Worm (Caenorhabditis elegans) whole organism, young adult: ENCODE measurements around the gene Y66C5A.1.

Experiments
- B0336.3 ChIP-seq: fragments of 200-800 bp; sonication (Bioruptor generic); IDR thresholded peaks from 2 replicates; pipeline ENCODE4 v1.3.6; 2022; ENCODE audit warnings: missing genetic modification characterization, missing compliant biosample characterization
- C17E4.6 ChIP-seq: fragments of 200-800 bp; sonication (Bioruptor generic); IDR thresholded peaks from 2 replicates; pipeline ENCODE4 v1.3.6; 2022; ENCODE audit warnings: missing genetic modification reagents, missing genetic modification characterization, missing compliant biosample characterization
- D2030.7 ChIP-seq: fragments of 200-800 bp; sonication (Bioruptor generic); IDR thresholded peaks from 2 replicates; pipeline ENCODE4 v1.3.6; 2022; ENCODE audit warnings: missing genetic modification reagents, missing genetic modification characterization, missing compliant biosample characterization
- F55B11.4 ChIP-seq: sonication (generic microtip); optimal IDR thresholded peaks from 2 replicates; lab custom pipeline; 2016; ENCODE audit warnings: missing compliant biosample characterization, missing genetic modification characterization, borderline replicate concordance; ENCODE audit not compliant: insufficient read depth
- F57A8.1 ChIP-seq: fragments of 200-800 bp; sonication (Bioruptor generic); optimal IDR thresholded peaks from 2 replicates; lab custom pipeline; 2018; ENCODE audit warnings: mild to moderate bottlenecking, missing genetic modification characterization, moderate library complexity, missing compliant biosample characterization
- K11D2.4 ChIP-seq: fragments of 200-800 bp; sonication (Bioruptor generic); IDR thresholded peaks from 2 replicates; pipeline ENCODE4 v1.3.6; 2022; ENCODE audit warnings: missing genetic modification reagents, missing genetic modification characterization, missing compliant biosample characterization
- T26A5.8 ChIP-seq: sonication (generic microtip); optimal IDR thresholded peaks from 2 replicates; lab custom pipeline; 2016; ENCODE audit warnings: missing genetic modification characterization, missing compliant biosample characterization
- Y53F4B.3 ChIP-seq: fragments of 200-800 bp; sonication (Bioruptor generic); IDR thresholded peaks from 2 replicates; pipeline ENCODE4 v1.3.6; 2022; ENCODE audit warnings: missing genetic modification reagents, missing genetic modification characterization, missing compliant biosample characterization
- Y67H2A.10 ChIP-seq: fragments of 200-800 bp; sonication (Bioruptor generic); conservative IDR thresholded peaks from 2 replicates; pipeline ENCODE4 v1.3.6; 2022; ENCODE audit warnings: missing genetic modification reagents, missing genetic modification characterization, missing compliant biosample characterization
- Y79H2A.3 ChIP-seq: fragments of 200-800 bp; sonication (Bioruptor generic); conservative IDR thresholded peaks from 2 replicates; pipeline ENCODE4 v1.3.6; 2022; ENCODE audit warnings: missing genetic modification reagents, missing genetic modification characterization, missing compliant biosample characterization
- ZK185.1 ChIP-seq: sonication (generic microtip); optimal IDR thresholded peaks from 2 replicates; lab custom pipeline; 2016; ENCODE audit warnings: mild to moderate bottlenecking, missing genetic modification characterization, missing compliant biosample characterization; ENCODE audit not compliant: poor library complexity, severe bottlenecking
- akir-1 ChIP-seq: fragments of 200-800 bp; sonication (Bioruptor generic); optimal IDR thresholded peaks from 2 replicates; lab custom pipeline; 2018; ENCODE audit warnings: mild to moderate bottlenecking, missing genetic modification characterization, moderate library complexity, missing compliant biosample characterization
- atf-7 ChIP-seq: sonication (generic microtip); optimal IDR thresholded peaks from 2 replicates; lab custom pipeline; 2017; ENCODE audit warnings: mild to moderate bottlenecking, missing genetic modification characterization, missing compliant biosample characterization
- bed-1 ChIP-seq: fragments of 200-800 bp; sonication (Bioruptor generic); IDR thresholded peaks from 2 replicates; pipeline ENCODE4 v1.3.6; 2022; ENCODE audit warnings: missing genetic modification reagents, missing genetic modification characterization, missing compliant biosample characterization
- ccch-3 ChIP-seq: fragments of 200-800 bp; sonication (Bioruptor generic); optimal IDR thresholded peaks from 2 replicates; lab custom pipeline; 2018; ENCODE audit warnings: mild to moderate bottlenecking, missing genetic modification characterization, missing compliant biosample characterization
- cebp-1 ChIP-seq, 2 experiments: fragments of 200-800 bp in 1 of 2; sonication (Bioruptor generic) in 1 of 2; sonication (generic microtip) in 1 of 2; IDR thresholded peaks in 1 of 2; optimal IDR thresholded peaks in 1 of 2; 2 replicates each; pipeline versions ENCODE4 v1.3.6 to Lab custom; 2017 to 2022; ENCODE audit warnings: missing compliant biosample characterization in 2 of 2, missing genetic modification characterization in 2 of 2, mild to moderate bottlenecking in 1 of 2, missing genetic modification reagents in 1 of 2, moderate library complexity in 1 of 2
- ceh-100 ChIP-seq: fragments of 200-800 bp; sonication (Bioruptor generic); IDR thresholded peaks from 2 replicates; pipeline ENCODE4 v1.3.6; 2022; ENCODE audit warnings: missing genetic modification reagents, missing genetic modification characterization, missing compliant biosample characterization
- ceh-58 ChIP-seq: fragments of 200-800 bp; sonication (Bioruptor generic); IDR thresholded peaks from 2 replicates; pipeline ENCODE4 v1.3.6; 2022; ENCODE audit warnings: missing genetic modification characterization, missing compliant biosample characterization
- ceh-79 ChIP-seq: sonication (generic microtip); optimal IDR thresholded peaks from 2 replicates; lab custom pipeline; 2017; ENCODE audit warnings: mild to moderate bottlenecking, missing genetic modification characterization, missing compliant biosample characterization
- egl-18 ChIP-seq: fragments of 200-800 bp; sonication (Bioruptor generic); IDR thresholded peaks from 2 replicates; pipeline ENCODE4 v1.3.6; 2022; ENCODE audit warnings: missing genetic modification reagents, missing genetic modification characterization, missing compliant biosample characterization
- egl-44 ChIP-seq: fragments of 200-800 bp; sonication (Bioruptor generic); IDR thresholded peaks from 2 replicates; pipeline ENCODE4 v1.3.6; 2022; ENCODE audit warnings: missing genetic modification reagents, missing genetic modification characterization, missing compliant biosample characterization
- hmg-1.2 ChIP-seq: fragments of 200-800 bp; sonication (Bioruptor generic); IDR thresholded peaks from 2 replicates; pipeline ENCODE4 v1.3.6; 2022; ENCODE audit warnings: missing genetic modification reagents, missing genetic modification characterization, missing compliant biosample characterization
- hmg-20 ChIP-seq: fragments of 200-800 bp; sonication (Bioruptor generic); IDR thresholded peaks from 2 replicates; pipeline ENCODE4 v1.3.6; 2022; ENCODE audit warnings: missing genetic modification reagents, missing genetic modification characterization, missing compliant biosample characterization
- hsf-1 ChIP-seq: fragments of 200-800 bp; sonication (Bioruptor generic); IDR thresholded peaks from 2 replicates; pipeline ENCODE4 v1.3.6; 2022; ENCODE audit warnings: missing genetic modification reagents, missing genetic modification characterization, missing compliant biosample characterization
- let-607 ChIP-seq, 2 experiments: fragments of 200-800 bp in 1 of 2; sonication (Bioruptor generic) in 1 of 2; sonication (generic microtip) in 1 of 2; optimal IDR thresholded peaks; 2 replicates each; lab custom pipeline; 2016 to 2018; ENCODE audit warnings: mild to moderate bottlenecking in 2 of 2, missing compliant biosample characterization in 2 of 2, missing genetic modification characterization in 2 of 2, moderate library complexity in 2 of 2, missing genotype in 1 of 2
- lin-26 ChIP-seq: fragments of 200-800 bp; sonication (Bioruptor generic); IDR thresholded peaks from 2 replicates; pipeline ENCODE4 v1.3.6; 2022; ENCODE audit warnings: missing genetic modification reagents, missing genetic modification characterization, missing compliant biosample characterization
- lin-40 ChIP-seq: sonication (generic microtip); optimal IDR thresholded peaks from 2 replicates; lab custom pipeline; 2016; ENCODE audit warnings: missing genetic modification characterization, mild to moderate bottlenecking, missing compliant biosample characterization, missing genotype, missing genetic modification reagents
- lsl-1 ChIP-seq: fragments of 200-800 bp; sonication (Bioruptor generic); optimal IDR thresholded peaks from 2 replicates; lab custom pipeline; 2018; ENCODE audit warnings: mild to moderate bottlenecking, missing genetic modification characterization, moderate library complexity, missing compliant biosample characterization
- madf-6 ChIP-seq: fragments of 200-800 bp; sonication (Bioruptor generic); IDR thresholded peaks from 2 replicates; pipeline ENCODE4 v1.3.6; 2022; ENCODE audit warnings: missing genetic modification reagents, missing genetic modification characterization, missing compliant biosample characterization
- mel-28 ChIP-seq: sonication (generic microtip); optimal IDR thresholded peaks from 2 replicates; lab custom pipeline; 2016; ENCODE audit warnings: borderline replicate concordance, mild to moderate bottlenecking, missing genetic modification characterization, missing compliant biosample characterization
- mxl-1 ChIP-seq: sonication (generic microtip); optimal IDR thresholded peaks from 2 replicates; lab custom pipeline; 2016; ENCODE audit warnings: missing genetic modification characterization, missing compliant biosample characterization
- nfya-1 ChIP-seq: sonication (generic microtip); optimal IDR thresholded peaks from 2 replicates; lab custom pipeline; 2017; ENCODE audit warnings: antibody characterized with exemption, missing compliant biosample characterization, missing genetic modification characterization, borderline replicate concordance; ENCODE audit not compliant: insufficient read depth
- repo-1 ChIP-seq: sonication (generic microtip); optimal IDR thresholded peaks from 2 replicates; lab custom pipeline; 2017; ENCODE audit warnings: mild to moderate bottlenecking, missing genetic modification characterization, missing compliant biosample characterization
- snpc-1.3 ChIP-seq: sonication (generic microtip); optimal IDR thresholded peaks from 2 replicates; lab custom pipeline; 2017; ENCODE audit warnings: missing genetic modification characterization, mild to moderate bottlenecking, missing compliant biosample characterization, antibody characterized with exemption, moderate library complexity, missing genotype, missing genetic modification reagents; ENCODE audit not compliant: insufficient read depth
- tlf-1 ChIP-seq: fragments of 200-800 bp; sonication (Bioruptor generic); optimal IDR thresholded peaks from 2 replicates; lab custom pipeline; 2018; ENCODE audit warnings: mild to moderate bottlenecking, missing genetic modification characterization, missing compliant biosample characterization
- unc-62 ChIP-seq: fragments of 150-350 bp; optimal IDR thresholded peaks from 2 replicates; lab custom pipeline; 2014; ENCODE audit warnings: missing biosample characterization, missing genetic modification reagents, missing genetic modification characterization
- xnd-1 ChIP-seq: sonication (generic microtip); optimal IDR thresholded peaks from 2 replicates; lab custom pipeline; 2016; ENCODE audit warnings: missing genotype, missing genetic modification reagents, missing genetic modification characterization, missing compliant biosample characterization
- zim-3 ChIP-seq: sonication (generic microtip); optimal IDR thresholded peaks from 2 replicates; lab custom pipeline; 2017; ENCODE audit warnings: mild to moderate bottlenecking, missing genetic modification characterization, moderate library complexity, missing compliant biosample characterization
- ztf-28 ChIP-seq: fragments of 200-800 bp; sonication (Bioruptor generic); IDR thresholded peaks from 2 replicates; pipeline ENCODE4 v1.3.6; 2022; ENCODE audit warnings: missing genetic modification reagents, missing genetic modification characterization, missing compliant biosample characterization

The Y66C5A.1 gene

ce11 chrX:14487832-14488231 lies 32.5 kb upstream of the Y66C5A.1 start:
- TF ChIP-seq ceh-58 (GFP tag; lab: Robert Waterston, UW) (no peak), bed-1 (GFP tag; lab: Robert Waterston, UW) (no peak), atf-7 (tag; lab: Kevin White, UChicago) (no peak), lin-40 (tag; lab: Kevin White, UChicago) (no peak), B0336.3 (GFP tag; lab: Robert Waterston, UW) (no peak), D2030.7 (GFP tag; lab: Robert Waterston, UW) (no peak), ztf-28 (GFP tag; lab: Robert Waterston, UW) (no peak), hsf-1 (GFP tag; lab: Robert Waterston, UW) (no peak), T26A5.8 (tag; lab: Kevin White, UChicago) (no peak), Y79H2A.3 (no peak), hmg-20 (GFP tag; lab: Robert Waterston, UW) (no peak), mel-28 (tag; lab: Kevin White, UChicago) (no peak)
- TF ChIP-seq, all 124 proteins: peak for 0

DNA sequence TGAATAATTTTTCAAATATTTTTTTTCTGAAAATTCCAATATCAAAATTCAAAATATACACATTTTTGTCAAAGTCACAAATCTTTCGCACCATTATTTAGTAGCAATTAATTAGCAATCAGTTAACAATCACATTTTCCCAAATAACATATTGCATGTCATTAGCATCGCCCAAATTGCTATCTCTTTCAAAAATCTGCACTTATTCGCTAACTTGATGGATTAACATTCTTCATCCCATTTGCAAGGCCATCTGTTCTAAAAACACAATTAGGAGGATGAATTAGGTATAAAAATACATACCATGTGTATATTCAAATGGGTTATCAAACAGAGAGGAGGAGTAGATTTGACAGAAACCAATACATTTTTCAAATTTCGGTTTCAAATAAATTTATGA lies 32.0 kb upstream of the Y66C5A.1 start:
- TF ChIP-seq egl-44 (no peak), snpc-1.3 (tag; lab: Kevin White, UChicago) (no peak), ZK185.1 (tag; lab: Kevin White, UChicago) (no peak), Y67H2A.10 (GFP tag; lab: Robert Waterston, UW) (no peak), ceh-79 (tag; lab: Kevin White, UChicago) (no peak), lsl-1 (GFP tag; lab: Kevin White, UChicago) (no peak), madf-6 (GFP tag; lab: Robert Waterston, UW) (no peak), ccch-3 (GFP tag; lab: Kevin White, UChicago) (no peak), cebp-1 (GFP tag; IDR thresholded peaks at IDR 0.05; lab: Robert Waterston, UW) (no peak), cebp-1 (tag; optimal IDR thresholded peaks at IDR 0.05; lab: Kevin White, UChicago) (no peak), F55B11.4 (tag; lab: Kevin White, UChicago) (no peak), let-607 (tag; optimal IDR thresholded peaks at IDR 0.05; lab: Kevin White, UChicago) (no peak), mxl-1 (tag; lab: Kevin White, UChicago) (no peak), akir-1 (GFP tag; lab: Kevin White, UChicago) (no peak), C17E4.6 (GFP tag; lab: Robert Waterston, UW) (no peak), tlf-1 (no peak), repo-1 (tag; lab: Kevin White, UChicago) (no peak), nfya-1 (tag; lab: Kevin White, UChicago) (no peak), xnd-1 (tag; lab: Kevin White, UChicago) (no peak), K11D2.4 (GFP tag; lab: Robert Waterston, UW) (no peak), egl-18 (GFP tag; lab: Robert Waterston, UW) (no peak)

ce11 chrX:14486503-14486902 lies 31.2 kb upstream of the Y66C5A.1 start:
- TF ChIP-seq let-607 (tag; optimal IDR thresholded peaks at IDR 0.05; lab: Kevin White, UChicago) (no peak), unc-62 (GFP tag; lab: Kevin White, UChicago) (no peak), zim-3 (tag; lab: Kevin White, UChicago) (no peak), F57A8.1 (GFP tag; lab: Kevin White, UChicago) (no peak), Y53F4B.3 (GFP tag; lab: Robert Waterston, UW) (no peak), ceh-100 (GFP tag; lab: Robert Waterston, UW) (no peak), lin-26 (GFP tag; lab: Robert Waterston, UW) (no peak), hmg-1.2 (GFP tag; lab: Robert Waterston, UW) (no peak)
